Worm (Caenorhabditis elegans): ENCODE results near the gene srh-17.

The srh-17 gene

ce11 chrV:14645817-14646789 lies 15.0 kb upstream of the srh-17 start, which contains the start of the genes rfc-1 and pmp-3 (continued):
- no peak for TF ChIP-seq nhr-90 (tag; optimal IDR thresholded peaks at IDR 0.05)
- no peak for TF ChIP-seq ztf-22 (GFP tag; optimal IDR thresholded peaks at IDR 0.05)
- no peak for TF ChIP-seq chd-7 (tag; optimal IDR thresholded peaks at IDR 0.05)
- TF ChIP-seq Y95B8A.8 (GFP tag; IDR thresholded peaks at IDR 0.05): no peak
- no peak for TF ChIP-seq nhr-80 (tag; optimal IDR thresholded peaks at IDR 0.05)
- no peak for TF ChIP-seq lsy-27 (tag; optimal IDR thresholded peaks at IDR 0.05; ENCODE audit: borderline replicate concordance, insufficient read depth)
- TF ChIP-seq mxl-1 (tag; optimal IDR thresholded peaks at IDR 0.05): no peak
- TF ChIP-seq K11D2.4 (GFP tag; IDR thresholded peaks at IDR 0.05): no peak
- TF ChIP-seq dpl-1 (GFP tag; optimal IDR thresholded peaks at IDR 0.05): peak; percentile 74
- TF ChIP-seq nfya-2 (GFP tag; IDR thresholded peaks at IDR 0.05): no peak
- no peak for TF ChIP-seq ets-4 (GFP tag; optimal IDR thresholded peaks at IDR 0.05)
- TF ChIP-seq D2030.7 (GFP tag; IDR thresholded peaks at IDR 0.05): peak; percentile 74; the same call in 1 of the 2 replicates
- no peak for TF ChIP-seq ceh-58 (GFP tag; IDR thresholded peaks at IDR 0.05)
- TF ChIP-seq rec-8 (tag; optimal IDR thresholded peaks at IDR 0.05): no peak
- TF ChIP-seq hlh-26 (GFP tag; conservative IDR thresholded peaks at IDR 0.05): no peak
- no peak for TF ChIP-seq ekl-4 (GFP tag; IDR thresholded peaks at IDR 0.05)
- no peak for TF ChIP-seq die-1 (tag; optimal IDR thresholded peaks at IDR 0.05)
- TF ChIP-seq F52B5.7 (tag; optimal IDR thresholded peaks at IDR 0.05): no peak
- no peak for TF ChIP-seq nhr-120 (GFP tag; IDR thresholded peaks at IDR 0.05)
- no peak for TF ChIP-seq ceh-100 (GFP tag; IDR thresholded peaks at IDR 0.05)
- TF ChIP-seq ztf-6 (GFP tag; IDR thresholded peaks at IDR 0.05): no peak
- TF ChIP-seq egrh-3 (GFP tag; IDR thresholded peaks at IDR 0.05): no peak
- TF ChIP-seq snpc-1.1 (tag; optimal IDR thresholded peaks at IDR 0.05; ENCODE audit: insufficient read depth): peak; percentile 56
- TF ChIP-seq sea-2 (GFP tag; IDR thresholded peaks at IDR 0.05): no peak
- TF ChIP-seq cebp-2 (GFP tag; IDR thresholded peaks at IDR 0.05): no peak
- TF ChIP-seq gei-17 (GFP tag; optimal IDR thresholded peaks at IDR 0.05): no peak
- TF ChIP-seq lag-1 (GFP tag; IDR thresholded peaks at IDR 0.05): no peak
- no peak for TF ChIP-seq nhr-179 (tag; optimal IDR thresholded peaks at IDR 0.05)
- TF ChIP-seq Y56A3A.18 (GFP tag; IDR thresholded peaks at IDR 0.05): no peak
- no peak for TF ChIP-seq Y53F4B.3 (GFP tag; IDR thresholded peaks at IDR 0.05)
- TF ChIP-seq egl-44 (GFP tag; IDR thresholded peaks at IDR 0.05): no peak
- no peak for TF ChIP-seq lin-26 (GFP tag; IDR thresholded peaks at IDR 0.05)
- TF ChIP-seq F49E8.2 (tag; optimal IDR thresholded peaks at IDR 0.05; ENCODE audit: insufficient read depth): peak; percentile 69
- no peak for TF ChIP-seq T26A5.8 (tag; optimal IDR thresholded peaks at IDR 0.05)
- no peak for TF ChIP-seq C06A6.2 (GFP tag; conservative IDR thresholded peaks at IDR 0.05)
- no peak for TF ChIP-seq ama-1 (optimal IDR thresholded peaks at IDR 0.05)
- TF ChIP-seq ama-1 (GFP tag; optimal IDR thresholded peaks at IDR 0.05): no peak
- no peak for TF ChIP-seq B0261.1 (tag; optimal IDR thresholded peaks at IDR 0.05)
- no peak for TF ChIP-seq T07F8.4 (tag; optimal IDR thresholded peaks at IDR 0.05)
- TF ChIP-seq efl-1 (GFP tag; optimal IDR thresholded peaks at IDR 0.05): peak; percentile 92
- no peak for TF ChIP-seq attf-3 (GFP tag; conservative IDR thresholded peaks at IDR 0.05)
- TF ChIP-seq ceh-91 (GFP tag; IDR thresholded peaks at IDR 0.05): peak; percentile 76
- no peak for TF ChIP-seq tbp1 (GFP tag; optimal IDR thresholded peaks at IDR 0.05)
- TF ChIP-seq B0019.2 (GFP tag; conservative IDR thresholded peaks at IDR 0.05): no peak
- peak; percentile 25 for TF ChIP-seq him-1 (tag; optimal IDR thresholded peaks at IDR 0.05)
- TF ChIP-seq lsl-1 (GFP tag; optimal IDR thresholded peaks at IDR 0.05): peak; percentile 87
- TF ChIP-seq atf-7 (tag; optimal IDR thresholded peaks at IDR 0.05): no peak
- TF ChIP-seq madf-10 (tag; optimal IDR thresholded peaks at IDR 0.05): no peak
